Fruit fly (Drosophila melanogaster): ENCODE measurements around the gene CG4836.
A peak's percentile ranks its signal among the peaks of the same experiment; 100 is the strongest.

The CG4836 gene

dm6 chr3R:19998418-19998817 lies 15.3 kb upstream of the CG4836 start (continued):
- TF ChIP-seq MTF-1 (GFP tag; optimal IDR thresholded peaks at IDR 0.05; ENCODE audit: borderline replicate concordance) (no peak), Nf-YB (GFP tag; optimal IDR thresholded peaks at IDR 0.05) (peak; percentile 39), CG7987 (GFP tag; optimal IDR thresholded peaks at IDR 0.05) (peak; percentile 3), CG2678 (tag; optimal IDR thresholded peaks at IDR 0.05) (peak; percentile 73), ato (GFP tag; IDR thresholded peaks at IDR 0.05; ENCODE audit: partially characterized antibody) (no peak), CG4617 (GFP tag; optimal IDR thresholded peaks at IDR 0.05; ENCODE audit: borderline replicate concordance) (peak; percentile 35), CG6791 (GFP tag; IDR thresholded peaks at IDR 0.05; ENCODE audit: partially characterized antibody) (no peak), CG2129 (GFP tag; IDR thresholded peaks at IDR 0.05; ENCODE audit: partially characterized antibody) (no peak), Rfx (GFP tag; IDR thresholded peaks at IDR 0.05) (peak; percentile 59), CrebB (tag; optimal IDR thresholded peaks at IDR 0.05) (peak; percentile 39), CG6683 (GFP tag; optimal IDR thresholded peaks at IDR 0.05) (peak; percentile 8), Mrtf (GFP tag; IDR thresholded peaks at IDR 0.05) (peak; percentile 74), kay (GFP tag; optimal IDR thresholded peaks at IDR 0.05) (peak; percentile 22), bbx (GFP tag; IDR thresholded peaks at IDR 0.05; ENCODE audit: partially characterized antibody) (no peak), CG2120 (GFP tag; optimal IDR thresholded peaks at IDR 0.05) (peak; percentile 34), MBD-R2 (GFP tag; IDR thresholded peaks at IDR 0.05) (no peak), fd96Cb (tag; optimal IDR thresholded peaks at IDR 0.05) (peak; percentile 86), z (GFP tag; IDR thresholded peaks at IDR 0.05) (no peak), Blimp-1 (GFP tag; optimal IDR thresholded peaks at IDR 0.05) (peak; percentile 86), CG8359 (GFP tag; optimal IDR thresholded peaks at IDR 0.05; ENCODE audit: borderline replicate concordance) (peak; percentile 38), CG6765 (GFP tag; optimal IDR thresholded peaks at IDR 0.05) (no peak), Hmr (GFP tag; optimal IDR thresholded peaks at IDR 0.05) (peak; percentile 19), CG12071 (GFP tag; optimal IDR thresholded peaks at IDR 0.05) (peak; percentile 63), Nf-YA (GFP tag; IDR thresholded peaks at IDR 0.05) (peak; percentile 70), Ssrp (tag; optimal IDR thresholded peaks at IDR 0.05) (peak; percentile 80), CG2199 (GFP tag; IDR thresholded peaks at IDR 0.05) (peak; percentile 77; the same call in 1 of the 3 replicates), dm (GFP tag; optimal IDR thresholded peaks at IDR 0.05) (peak; percentile 44), CG9609 (GFP tag; optimal IDR thresholded peaks at IDR 0.05) (peak; percentile 70), CG1233 (GFP tag; optimal IDR thresholded peaks at IDR 0.05) (peak; percentile 20), Dbx (GFP tag; IDR thresholded peaks at IDR 0.05) (0 out of 3 replicates have a peak, but pooled peaks have one; percentile 21), Hey (tag; optimal IDR thresholded peaks at IDR 0.05) (no peak), Meics (GFP tag; optimal IDR thresholded peaks at IDR 0.05) (peak; percentile 51), gsb-n (tag; optimal IDR thresholded peaks at IDR 0.05) (peak; percentile 75), kni (GFP tag; optimal IDR thresholded peaks at IDR 0.05) (peak; percentile 12), row (GFP tag; IDR thresholded peaks at IDR 0.05) (peak; percentile 82), ranshi (GFP tag; IDR thresholded peaks at IDR 0.05) (peak; percentile 70; the same call in 1 of the 2 replicates), prd (optimal IDR thresholded peaks at IDR 0.05) (no peak), prd (GFP tag; IDR thresholded peaks at IDR 0.05) (peak; percentile 89), nmo (GFP tag; optimal IDR thresholded peaks at IDR 0.05) (peak; percentile 74), Bgb (GFP tag; IDR thresholded peaks at IDR 0.05; ENCODE audit: partially characterized antibody) (no peak), CG10565 (GFP tag; optimal IDR thresholded peaks at IDR 0.05) (no peak), tgo (GFP tag; IDR thresholded peaks at IDR 0.05) (peak; percentile 61; the same call in 1 of the 3 replicates), H2.0 (GFP tag; IDR thresholded peaks at IDR 0.05) (peak; percentile 86), CG1792 (GFP tag; optimal IDR thresholded peaks at IDR 0.05) (peak; percentile 32), CG18262 (tag; optimal IDR thresholded peaks at IDR 0.05) (peak; percentile 83), sug (tag; optimal IDR thresholded peaks at IDR 0.05) (peak; percentile 1), gem (tag; optimal IDR thresholded peaks at IDR 0.05) (peak; percentile 85), pzg (GFP tag; optimal IDR thresholded peaks at IDR 0.05) (no peak), CG7786 (GFP tag; optimal IDR thresholded peaks at IDR 0.05) (peak; percentile 61), eve (GFP tag; optimal IDR thresholded peaks at IDR 0.05) (peak in 1 of 2 experiments; percentile 87)
